Worm (Caenorhabditis elegans): ENCODE results near the gene Y55F3AM.5.
"Not testable (repeated sequence)": the region's sequence is repeated elsewhere in the genome, so short reads cannot be mapped to it uniquely, and the experiment has no call there.

Y55F3AM.5 gene

ce11 chrIV:1046996-1047395 is 48.0 kb downstream of the Y55F3AM.5 start:
- TF ChIP-seq hnd-1 (tag; optimal IDR thresholded peaks at IDR 0.05) (no peak), flt-1 (GFP tag; IDR thresholded peaks at IDR 0.05) (no peak), ceh-13 (GFP tag; optimal IDR thresholded peaks at IDR 0.05) (no peak), F13C5.2 (tag; optimal IDR thresholded peaks at IDR 0.05) (no peak), scrt-1 (GFP tag; IDR thresholded peaks at IDR 0.05) (no peak), B0310.2 (tag; optimal IDR thresholded peaks at IDR 0.05) (no peak), hmbx-1 (tag; optimal IDR thresholded peaks at IDR 0.05) (no peak), ceh-36 (tag; optimal IDR thresholded peaks at IDR 0.05) (no peak)

- TF ChIP-seq ceh-36, hnd-1, F13C5.2 (tag; optimal IDR thresholded peaks at IDR 0.05): not testable (repeated sequence)
Observed at ce11 chrIV:1051636-1052133, 52.7 kb downstream of the Y55F3AM.5 start, which contains the start of gene Y55F3AM.21. Gene Y55F3AM.21, minus strand, starts transcription at chrIV:1051686.
